Worm (Caenorhabditis elegans) whole organism, L2 larva: Measurements from ENCODE around the gene dhs-13.

Experiments
- ama-1 ChIP-seq: fragments of 150-350 bp; optimal IDR thresholded peaks from 2 replicates; lab custom pipeline; 2018; ENCODE audit warnings: inconsistent platforms
- fos-1 ChIP-seq: fragments of 150-350 bp; optimal IDR thresholded peaks from 2 replicates; lab custom pipeline; 2014; ENCODE audit warnings: missing biosample characterization, missing genetic modification characterization
- lin-13 ChIP-seq: fragments of 150-350 bp; optimal IDR thresholded peaks from 2 replicates; lab custom pipeline; 2014; ENCODE audit warnings: missing biosample characterization, missing genetic modification reagents, missing genetic modification characterization
- lin-39 ChIP-seq: fragments of 150-350 bp; optimal IDR thresholded peaks from 2 replicates; lab custom pipeline; 2014; ENCODE audit warnings: missing biosample characterization, missing genetic modification reagents, missing genetic modification characterization
- nhr-11 ChIP-seq: fragments of 150-350 bp; optimal IDR thresholded peaks from 2 replicates; lab custom pipeline; 2014; ENCODE audit warnings: missing biosample characterization, missing genetic modification characterization
- nhr-77 ChIP-seq: fragments of 150-350 bp; optimal IDR thresholded peaks from 2 replicates; lab custom pipeline; 2014; ENCODE audit warnings: missing biosample characterization, missing genetic modification characterization
- unc-62 ChIP-seq: fragments of 150-350 bp; optimal IDR thresholded peaks from 2 replicates; lab custom pipeline; 2014; ENCODE audit warnings: missing biosample characterization, missing genetic modification reagents, missing genetic modification characterization
- zag-1 ChIP-seq: fragments of 150-350 bp; optimal IDR thresholded peaks from 2 replicates; lab custom pipeline; 2014; ENCODE audit warnings: missing biosample characterization, missing genetic modification characterization

DNA sequence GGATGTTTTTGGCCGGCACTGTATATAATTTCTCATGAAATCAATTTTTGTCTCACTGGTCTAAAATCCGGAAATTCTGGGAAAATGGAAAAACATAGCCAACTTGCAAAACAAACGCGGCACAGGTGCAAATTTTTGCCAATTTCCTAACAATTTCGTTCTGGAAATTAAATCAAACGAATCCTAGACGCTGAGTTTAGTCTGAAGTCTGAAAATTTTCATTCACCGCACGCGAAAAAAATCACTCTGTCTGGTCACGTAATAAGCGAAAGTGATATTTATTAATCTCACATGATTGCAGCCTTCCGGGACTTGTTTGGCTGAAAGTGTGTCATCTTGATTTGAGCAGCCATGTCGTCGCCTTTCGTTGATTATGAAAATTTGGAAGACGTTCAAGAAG lies 54.6 kb downstream of the dhs-13 start, which contains the start of gene srw-103:
- TF ChIP-seq fos-1 (tag; lab: Kevin White, UChicago), result no peak
- TF ChIP-seq nhr-11 (tag; lab: Kevin White, UChicago), result no peak
- TF ChIP-seq ama-1 (lab: Kevin White, UChicago), result no peak
- TF ChIP-seq zag-1, result no peak
- TF ChIP-seq nhr-77 (tag; lab: Kevin White, UChicago), result no peak
- no peak for TF ChIP-seq unc-62 (GFP tag; lab: Kevin White, UChicago)
- no peak for TF ChIP-seq lin-13 (GFP tag; lab: Kevin White, UChicago)
- TF ChIP-seq lin-39 (tag; lab: Kevin White, UChicago), result no peak
